Fruit fly (Drosophila melanogaster): ENCODE measurements around the gene Prosbeta3.

The Prosbeta3 gene

dm6 chr3R:9023934-9024333 lies 17.9 kb upstream of the Prosbeta3 start (continued):
- TF ChIP-seq grn (GFP tag; optimal IDR thresholded peaks at IDR 0.05), result peak; percentile 9
- no peak for TF ChIP-seq CG34376 (GFP tag; optimal IDR thresholded peaks at IDR 0.05)

DNA sequence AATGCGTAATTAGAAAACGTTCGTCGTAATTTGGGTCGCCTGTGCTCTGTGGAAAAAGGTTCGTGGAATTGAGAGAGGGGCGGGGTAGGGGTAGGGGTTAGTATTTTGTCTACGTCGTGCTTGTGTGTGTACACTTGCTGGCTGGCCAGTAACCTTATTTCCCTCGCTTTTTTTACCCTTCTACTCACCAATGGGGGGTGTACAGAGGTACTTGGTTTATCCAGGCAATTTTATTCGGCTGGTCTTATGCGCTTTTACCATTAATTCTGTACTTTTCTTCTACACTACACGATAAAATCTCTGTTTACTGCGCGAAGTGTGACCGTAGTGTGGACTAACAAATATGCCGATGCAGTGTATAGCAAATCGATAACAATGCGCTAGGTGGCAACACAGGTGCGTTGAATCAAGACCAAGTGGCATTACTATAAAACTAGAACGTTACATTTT lies 13.7 kb upstream of the Prosbeta3 start, which contains the start of gene tgo:
tgo (minus strand) TSS at position 334 of the 450 bp plus-strand sequence.
- peak; percentile 88 for TF ChIP-seq sens (GFP tag)
- TF ChIP-seq Pdp1 (GFP tag; optimal IDR thresholded peaks at IDR 0.05), result peak in 1 of 2 experiments; percentile 53
- TF ChIP-seq chm (GFP tag; IDR thresholded peaks at IDR 0.05), result no peak
- no peak for TF ChIP-seq Hey (tag; optimal IDR thresholded peaks at IDR 0.05)
- TF ChIP-seq sna (GFP tag; IDR thresholded peaks at IDR 0.05; ENCODE audit: partially characterized antibody), result 0 out of 2 replicates have a peak, but pooled peaks have one; percentile 23
- peak; percentile 61 for TF ChIP-seq CG10267 (tag; optimal IDR thresholded peaks at IDR 0.05)
- TF ChIP-seq CG6175 (GFP tag; IDR thresholded peaks at IDR 0.05), result no peak
- TF ChIP-seq Mad (GFP tag; optimal IDR thresholded peaks at IDR 0.05), result peak; percentile 11
- TF ChIP-seq HLH4C (GFP tag; IDR thresholded peaks at IDR 0.05; ENCODE audit: partially characterized antibody), result peak; percentile 46
- peak; percentile 1 for TF ChIP-seq HmgD (GFP tag; optimal IDR thresholded peaks at IDR 0.05)
- TF ChIP-seq CrebB (tag; optimal IDR thresholded peaks at IDR 0.05), result peak; percentile 13
- TF ChIP-seq peb (GFP tag; IDR thresholded peaks at IDR 0.05), result no peak
- no peak for TF ChIP-seq ssp (GFP tag; IDR thresholded peaks at IDR 0.05)
- TF ChIP-seq nau (GFP tag; optimal IDR thresholded peaks at IDR 0.05), result no peak
- 0 out of 3 replicates have a peak, but pooled peaks have one; percentile 22 for TF ChIP-seq zfh1 (GFP tag; IDR thresholded peaks at IDR 0.05)
- peak; percentile 73 for TF ChIP-seq trem (tag; optimal IDR thresholded peaks at IDR 0.05)
- TF ChIP-seq nom (GFP tag; optimal IDR thresholded peaks at IDR 0.05), result no peak
- TF ChIP-seq cas (GFP tag; IDR thresholded peaks at IDR 0.05), result no peak
- TF ChIP-seq CG31388 (GFP tag; optimal IDR thresholded peaks at IDR 0.05), result no peak
- no peak for TF ChIP-seq pum (GFP tag; optimal IDR thresholded peaks at IDR 0.05)
- TF ChIP-seq CG9797 (GFP tag; optimal IDR thresholded peaks at IDR 0.05), result peak; percentile 94
- peak; percentile 79 for TF ChIP-seq Lhr (GFP tag; optimal IDR thresholded peaks at IDR 0.05)
- no peak for TF ChIP-seq CG15073 (GFP tag; optimal IDR thresholded peaks at IDR 0.05)
- peak; percentile 47; the same call in 1 of the 3 replicates for TF ChIP-seq knrl (GFP tag; IDR thresholded peaks at IDR 0.05; ENCODE audit: partially characterized antibody)
- 0 out of 4 replicates have a peak, but pooled peaks have one; percentile 67 for TF ChIP-seq chinmo (GFP tag; IDR thresholded peaks at IDR 0.05; ENCODE audit: partially characterized antibody)
- TF ChIP-seq CG16813 (GFP tag; IDR thresholded peaks at IDR 0.05; ENCODE audit: partially characterized antibody), result peak; percentile 11; the same call in 1 of the 3 replicates
- TF ChIP-seq Oli (tag; optimal IDR thresholded peaks at IDR 0.05), result no peak
- TF ChIP-seq CG1647 (GFP tag; optimal IDR thresholded peaks at IDR 0.05), result no peak
- no peak for TF ChIP-seq CG3995 (GFP tag; optimal IDR thresholded peaks at IDR 0.05)
- no peak for TF ChIP-seq CG4854 (GFP tag; optimal IDR thresholded peaks at IDR 0.05)
- TF ChIP-seq chn (GFP tag; optimal IDR thresholded peaks at IDR 0.05), result no peak
- TF ChIP-seq sd (tag; optimal IDR thresholded peaks at IDR 0.05), result peak; percentile 71
- TF ChIP-seq Bgb (GFP tag; IDR thresholded peaks at IDR 0.05; ENCODE audit: partially characterized antibody), result peak; percentile 31; the same call in 1 of the 2 replicates
- peak; percentile 75 for TF ChIP-seq CG15514 (GFP tag; optimal IDR thresholded peaks at IDR 0.05)
- no peak for TF ChIP-seq CG12236 (GFP tag; optimal IDR thresholded peaks at IDR 0.05)
- no peak for TF ChIP-seq ranshi (GFP tag; IDR thresholded peaks at IDR 0.05)
- TF ChIP-seq tll (GFP tag; optimal IDR thresholded peaks at IDR 0.05), result no peak
- TF ChIP-seq kni (GFP tag; optimal IDR thresholded peaks at IDR 0.05), result peak; percentile 72
- TF ChIP-seq CG34224 (GFP tag; IDR thresholded peaks at IDR 0.05; ENCODE audit: partially characterized antibody), result peak; percentile 74
- TF ChIP-seq CG16863 (GFP tag; optimal IDR thresholded peaks at IDR 0.05), result no peak
- TF ChIP-seq CG4730 (GFP tag; IDR thresholded peaks at IDR 0.05), result no peak
- TF ChIP-seq rib (GFP tag; IDR thresholded peaks at IDR 0.05), result no peak
- TF ChIP-seq CG3726 (GFP tag; IDR thresholded peaks at IDR 0.05), result no peak
- TF ChIP-seq CG2712 (tag; optimal IDR thresholded peaks at IDR 0.05), result peak; percentile 46
- peak; percentile 0 for TF ChIP-seq CG18764 (GFP tag; optimal IDR thresholded peaks at IDR 0.05)
- TF ChIP-seq CG10565 (GFP tag; optimal IDR thresholded peaks at IDR 0.05), result no peak

Measured in whole organism, embryonic.